Fruit fly (Drosophila melanogaster) whole organism, embryonic: ENCODE measurements around the gene CG1774.

Source experiments
- Bteb2 ChIP-seq: fragments of 200-800 bp; sonication (Bioruptor generic); optimal IDR thresholded peaks from 2 replicates; lab custom pipeline; 2016; ENCODE audit warnings: missing biosample characterization, missing genetic modification characterization
- CG13287 ChIP-seq: fragments of 200-800 bp; sonication (Bioruptor generic); IDR thresholded peaks from 2 replicates; pipeline ENCODE4 v1.3.6; 2022; ENCODE audit warnings: missing biosample characterization, missing genetic modification characterization; ENCODE audit not compliant: partially characterized antibody
- CG13775 ChIP-seq: fragments of 200-800 bp; sonication (Bioruptor generic); optimal IDR thresholded peaks from 3 replicates; lab custom pipeline; 2017; ENCODE audit warnings: missing biosample characterization, mild to moderate bottlenecking, missing genetic modification characterization
- CG15514 ChIP-seq: fragments of 200-800 bp; sonication (Bioruptor generic); optimal IDR thresholded peaks from 3 replicates; lab custom pipeline; 2017; ENCODE audit warnings: missing biosample characterization, missing genetic modification characterization, mild to moderate bottlenecking, moderate library complexity, missing genetic modification reagents
- CG15601 ChIP-seq: fragments of 200-800 bp; sonication (Bioruptor generic); optimal IDR thresholded peaks from 3 replicates; lab custom pipeline; 2019; ENCODE audit warnings: missing biosample characterization, mild to moderate bottlenecking, missing genetic modification characterization, moderate library complexity
- CG1603 ChIP-seq: fragments of 200-800 bp; sonication (Bioruptor generic); optimal IDR thresholded peaks from 2 replicates; lab custom pipeline; 2019; ENCODE audit warnings: missing biosample characterization, mild to moderate bottlenecking, missing genetic modification characterization, moderate library complexity
- CG16863 ChIP-seq: fragments of 200-800 bp; sonication (Bioruptor generic); optimal IDR thresholded peaks from 3 replicates; lab custom pipeline; 2016; ENCODE audit warnings: missing biosample characterization, missing genetic modification characterization
- CG17186 ChIP-seq: fragments of 200-800 bp; sonication (Bioruptor generic); optimal IDR thresholded peaks from 3 replicates; lab custom pipeline; 2017; ENCODE audit warnings: missing biosample characterization, missing genetic modification reagents, missing genetic modification characterization
- CG2116 ChIP-seq: fragments of 200-800 bp; sonication (Bioruptor generic); optimal IDR thresholded peaks from 3 replicates; lab custom pipeline; 2018; ENCODE audit warnings: missing biosample characterization, mild to moderate bottlenecking, missing genetic modification characterization
- CG42726 ChIP-seq: fragments of 200-800 bp; sonication (Bioruptor generic); IDR thresholded peaks from 2 replicates; pipeline ENCODE4 v1.3.6; 2022; ENCODE audit warnings: missing biosample characterization, missing genetic modification characterization; ENCODE audit not compliant: partially characterized antibody
- CG4617 ChIP-seq: fragments of 200-800 bp; sonication (Bioruptor generic); optimal IDR thresholded peaks from 3 replicates; lab custom pipeline; 2016; ENCODE audit warnings: missing biosample characterization, missing genetic modification characterization, borderline replicate concordance
- CG9797 ChIP-seq: fragments of 200-800 bp; sonication (Bioruptor generic); optimal IDR thresholded peaks from 3 replicates; lab custom pipeline; 2018; ENCODE audit warnings: missing biosample characterization, mild to moderate bottlenecking, missing genetic modification characterization
- Doc3 ChIP-seq: fragments of 200-800 bp; sonication (Bioruptor generic); IDR thresholded peaks from 3 replicates; pipeline ENCODE4 v1.3.6; 2022; ENCODE audit warnings: missing biosample characterization, missing genetic modification characterization; ENCODE audit not compliant: partially characterized antibody
- Elba2 ChIP-seq: fragments of 200-800 bp; sonication (Bioruptor generic); optimal IDR thresholded peaks from 3 replicates; lab custom pipeline; 2016; ENCODE audit warnings: missing biosample characterization, missing genetic modification characterization
- Ets97D ChIP-seq: fragments of 200-800 bp; sonication (Bioruptor generic); optimal IDR thresholded peaks from 3 replicates; lab custom pipeline; 2016; ENCODE audit warnings: missing biosample characterization, missing genetic modification characterization
- GATAe ChIP-seq: fragments of 200-800 bp; sonication (Bioruptor generic); conservative IDR thresholded peaks from 2 replicates; pipeline ENCODE4 v1.3.6; 2022; ENCODE audit warnings: missing biosample characterization, missing genetic modification characterization
- HmgZ ChIP-seq: fragments of 200-800 bp; sonication (Bioruptor generic); optimal IDR thresholded peaks from 2 replicates; lab custom pipeline; 2018; ENCODE audit warnings: missing biosample characterization, mild to moderate bottlenecking, missing genetic modification characterization
- Hr39 ChIP-seq: fragments of >200 bp; optimal IDR thresholded peaks from 2 replicates; lab custom pipeline; 2017
- Hr51 ChIP-seq, 2 experiments: fragments of 200-800 bp; sonication (Bioruptor generic); optimal IDR thresholded peaks; 2 replicates in 1 of 2; 3 replicates in 1 of 2; lab custom pipeline; 2016 to 2018; ENCODE audit warnings: missing biosample characterization in 2 of 2, missing genetic modification characterization in 2 of 2, mild to moderate bottlenecking in 1 of 2, moderate library complexity in 1 of 2
- NC2β ChIP-seq: fragments of 200-800 bp; sonication (Bioruptor generic); optimal IDR thresholded peaks from 2 replicates; lab custom pipeline; 2016; ENCODE audit warnings: missing biosample characterization, missing genetic modification characterization
- Side ChIP-seq: fragments of 200-800 bp; sonication (Bioruptor generic); optimal IDR thresholded peaks from 2 replicates; lab custom pipeline; 2016; ENCODE audit warnings: missing biosample characterization, missing genetic modification characterization
- Ssrp ChIP-seq: fragments of 200-800 bp; sonication (Bioruptor generic); optimal IDR thresholded peaks from 2 replicates; lab custom pipeline; 2018; ENCODE audit warnings: missing biosample characterization, mild to moderate bottlenecking, missing genetic modification characterization, moderate library complexity
- Xbp1 ChIP-seq: fragments of 200-800 bp; sonication (Bioruptor generic); optimal IDR thresholded peaks from 3 replicates; lab custom pipeline; 2016; ENCODE audit warnings: missing biosample characterization, mild to moderate bottlenecking, missing genetic modification characterization
- YL-1 ChIP-seq: fragments of 200-800 bp; sonication (Bioruptor generic); optimal IDR thresholded peaks from 3 replicates; lab custom pipeline; 2017; ENCODE audit warnings: missing biosample characterization, mild to moderate bottlenecking, missing genetic modification characterization
- chinmo ChIP-seq: fragments of 200-800 bp; sonication (Bioruptor generic); IDR thresholded peaks from 4 replicates; pipeline ENCODE4 v1.3.6; 2022; ENCODE audit warnings: missing biosample characterization, missing genetic modification characterization; ENCODE audit not compliant: partially characterized antibody
- dimm ChIP-seq: fragments of 200-800 bp; sonication (Bioruptor generic); IDR thresholded peaks from 2 replicates; pipeline ENCODE4 v1.3.6; 2022; ENCODE audit warnings: missing biosample characterization, missing genetic modification characterization
- ewg ChIP-seq: fragments of 200-800 bp; sonication (Bioruptor generic); optimal IDR thresholded peaks from 3 replicates; lab custom pipeline; 2017; ENCODE audit warnings: mild to moderate bottlenecking, missing biosample characterization, missing genetic modification reagents, missing genetic modification characterization
- ftz-f1 ChIP-seq: fragments of 200-800 bp; sonication (Bioruptor generic); optimal IDR thresholded peaks from 2 replicates; lab custom pipeline; 2016; ENCODE audit warnings: missing biosample characterization, missing genetic modification characterization
- h ChIP-seq: fragments of >200 bp; optimal IDR thresholded peaks from 2 replicates; lab custom pipeline; 2017
- ham ChIP-seq: fragments of 200-800 bp; sonication (Bioruptor generic); IDR thresholded peaks from 2 replicates; pipeline ENCODE4 v1.3.6; 2022; ENCODE audit warnings: missing biosample characterization, missing genetic modification characterization
- jing ChIP-seq: fragments of 200-800 bp; sonication (Bioruptor generic); optimal IDR thresholded peaks from 2 replicates; lab custom pipeline; 2018; ENCODE audit warnings: missing biosample characterization, mild to moderate bottlenecking, missing genetic modification characterization
- jumu ChIP-seq: fragments of 200-800 bp; sonication (Bioruptor generic); optimal IDR thresholded peaks from 3 replicates; lab custom pipeline; 2016; ENCODE audit warnings: missing biosample characterization, missing genetic modification characterization
- nerfin-2 ChIP-seq: fragments of 200-800 bp; sonication (Bioruptor generic); IDR thresholded peaks from 2 replicates; pipeline ENCODE4 v1.3.6; 2022; ENCODE audit warnings: missing biosample characterization, missing genetic modification characterization; ENCODE audit not compliant: partially characterized antibody
- nmo ChIP-seq: fragments of 200-800 bp; sonication (Bioruptor generic); optimal IDR thresholded peaks from 2 replicates; lab custom pipeline; 2018; ENCODE audit warnings: missing biosample characterization, mild to moderate bottlenecking, missing genetic modification characterization, moderate library complexity
- org-1 ChIP-seq: fragments of 200-800 bp; sonication (Bioruptor generic); optimal IDR thresholded peaks from 2 replicates; lab custom pipeline; 2017; ENCODE audit warnings: missing biosample characterization, missing genetic modification characterization
- pb ChIP-seq: fragments of 200-800 bp; sonication (Bioruptor generic); optimal IDR thresholded peaks from 3 replicates; lab custom pipeline; 2016; ENCODE audit warnings: missing biosample characterization, missing genetic modification characterization
- pfk ChIP-seq: fragments of 200-800 bp; sonication (Bioruptor generic); optimal IDR thresholded peaks from 2 replicates; lab custom pipeline; 2018; ENCODE audit warnings: missing biosample characterization, mild to moderate bottlenecking, missing genetic modification characterization, moderate library complexity
- pros ChIP-seq: fragments of 200-800 bp; sonication (Bioruptor generic); optimal IDR thresholded peaks from 3 replicates; lab custom pipeline; 2019; ENCODE audit warnings: missing biosample characterization, mild to moderate bottlenecking, missing genetic modification characterization, moderate library complexity
- ranshi ChIP-seq: fragments of 200-800 bp; sonication (Bioruptor generic); IDR thresholded peaks from 2 replicates; pipeline ENCODE4 v1.3.6; 2022; ENCODE audit warnings: missing biosample characterization, missing genetic modification characterization
- ro ChIP-seq: fragments of 200-800 bp; sonication (Bioruptor generic); IDR thresholded peaks from 2 replicates; pipeline ENCODE4 v1.3.6; 2022; ENCODE audit warnings: missing biosample characterization, missing genetic modification characterization
- row ChIP-seq: fragments of 200-800 bp; sonication (Bioruptor generic); IDR thresholded peaks from 3 replicates; pipeline ENCODE4 v1.3.6; 2022; ENCODE audit warnings: missing biosample characterization, missing genetic modification characterization
- slbo ChIP-seq: fragments of 200-800 bp; sonication (Bioruptor generic); IDR thresholded peaks from 2 replicates; pipeline ENCODE4 v1.3.6; 2022; ENCODE audit warnings: missing biosample characterization, missing genetic modification characterization
- sna ChIP-seq: fragments of 200-800 bp; sonication (Bioruptor generic); IDR thresholded peaks from 2 replicates; pipeline ENCODE4 v1.3.6; 2022; ENCODE audit warnings: missing biosample characterization, missing genetic modification characterization; ENCODE audit not compliant: partially characterized antibody
- trem ChIP-seq: fragments of 200-800 bp; optimal IDR thresholded peaks from 3 replicates; lab custom pipeline; 2019; ENCODE audit warnings: missing biosample characterization, mild to moderate bottlenecking, missing genetic modification characterization, moderate library complexity
- vnd ChIP-seq: fragments of 200-800 bp; sonication (Bioruptor generic); IDR thresholded peaks from 3 replicates; pipeline ENCODE4 v1.3.6; 2022; ENCODE audit warnings: missing biosample characterization, missing genetic modification characterization; ENCODE audit not compliant: partially characterized antibody
- zen2 ChIP-seq: fragments of 200-800 bp; sonication (Bioruptor generic); IDR thresholded peaks from 3 replicates; pipeline ENCODE4 v1.3.6; 2022; ENCODE audit warnings: missing biosample characterization, missing genetic modification characterization; ENCODE audit not compliant: partially characterized antibody

CG1774 gene

dm6 chr3R:31580586-31580994 lies 12.0 kb upstream of the CG1774 start, which contains the start of the genes pygo and rod (continued):
- peak; percentile 5 for TF ChIP-seq NC2β (GFP tag; lab: Kevin White, UChicago)
- TF ChIP-seq trem (tag; lab: Kevin White, UChicago) = peak; percentile 72
- TF ChIP-seq CG2116 (GFP tag; lab: Kevin White, UChicago) = peak; percentile 95
- peak; percentile 11 for TF ChIP-seq CG13775 (GFP tag; lab: Kevin White, UChicago)
- TF ChIP-seq zen2 (GFP tag; lab: Robert Waterston, UW) = peak; percentile 30; the same call in 1 of the 3 replicates
- peak; percentile 97 for TF ChIP-seq ftz-f1 (GFP tag; lab: Kevin White, UChicago)
- TF ChIP-seq GATAe (GFP tag; lab: Robert Waterston, UW) = no peak
- no peak for TF ChIP-seq ro
- TF ChIP-seq YL-1 = peak; percentile 69
- peak; percentile 74 for TF ChIP-seq sna (GFP tag; lab: Robert Waterston, UW)
- TF ChIP-seq CG16863 (GFP tag; lab: Kevin White, UChicago) = no peak
- TF ChIP-seq CG17186 = peak; percentile 30
- peak; percentile 94 for TF ChIP-seq CG9797 (GFP tag; lab: Kevin White, UChicago)
- peak; percentile 66 for TF ChIP-seq HmgZ (tag; lab: Kevin White, UChicago)
- TF ChIP-seq pb (GFP tag; lab: Kevin White, UChicago) = no peak
- TF ChIP-seq dimm = no peak
- TF ChIP-seq jing = no peak
- no peak for TF ChIP-seq Hr39 (lab: Kevin White, UChicago)
- TF ChIP-seq CG42726 (GFP tag; lab: Robert Waterston, UW) = 0 out of 2 replicates have a peak, but pooled peaks have one; percentile 29
- TF ChIP-seq Ets97D (GFP tag; lab: Kevin White, UChicago) = peak; percentile 61
- peak in 1 of 2 experiments; percentile 5 for TF ChIP-seq Hr51 (GFP tag; optimal IDR thresholded peaks at IDR 0.05; lab: Kevin White, UChicago)
- peak; percentile 39 for TF ChIP-seq Xbp1
- TF ChIP-seq org-1 = no peak
- peak; percentile 22; the same call in 1 of the 3 replicates for TF ChIP-seq row
- TF ChIP-seq Ssrp (tag; lab: Kevin White, UChicago) = no peak
- TF ChIP-seq h = no peak
- TF ChIP-seq CG4617 (GFP tag; lab: Kevin White, UChicago) = peak; percentile 25
- no peak for TF ChIP-seq pros
- TF ChIP-seq ranshi (GFP tag; lab: Robert Waterston, UW) = no peak
- peak; percentile 28; the same call in 1 of the 2 replicates for TF ChIP-seq nerfin-2
- no peak for TF ChIP-seq ewg (GFP tag; lab: Kevin White, UChicago)
- TF ChIP-seq nmo (GFP tag; lab: Kevin White, UChicago) = peak; percentile 61
- no peak for TF ChIP-seq ham (GFP tag; lab: Robert Waterston, UW)
- no peak for TF ChIP-seq slbo
- TF ChIP-seq jumu (GFP tag; lab: Kevin White, UChicago) = peak; percentile 59
- peak; percentile 64; the same call in 2 of the 3 replicates for TF ChIP-seq Doc3 (GFP tag; lab: Robert Waterston, UW)
- peak; percentile 77 for TF ChIP-seq CG1603 (tag; lab: Kevin White, UChicago)
- peak; percentile 80 for TF ChIP-seq CG13287
- TF ChIP-seq CG15514 = peak; percentile 92
- TF ChIP-seq Side (GFP tag; lab: Kevin White, UChicago) = peak; percentile 15
- 0 out of 4 replicates have a peak, but pooled peaks have one; percentile 60 for TF ChIP-seq chinmo
- peak; percentile 54 for TF ChIP-seq Elba2 (GFP tag; lab: Kevin White, UChicago)
- TF ChIP-seq CG15601 = no peak
- TF ChIP-seq vnd (GFP tag; lab: Robert Waterston, UW) = 0 out of 3 replicates have a peak, but pooled peaks have one; percentile 30
- TF ChIP-seq Bteb2 = no peak
- no peak for TF ChIP-seq pfk (GFP tag; lab: Kevin White, UChicago)
